Worm (Caenorhabditis elegans): Measurements from ENCODE around the gene hrg-7.

The hrg-7 gene

DNA sequence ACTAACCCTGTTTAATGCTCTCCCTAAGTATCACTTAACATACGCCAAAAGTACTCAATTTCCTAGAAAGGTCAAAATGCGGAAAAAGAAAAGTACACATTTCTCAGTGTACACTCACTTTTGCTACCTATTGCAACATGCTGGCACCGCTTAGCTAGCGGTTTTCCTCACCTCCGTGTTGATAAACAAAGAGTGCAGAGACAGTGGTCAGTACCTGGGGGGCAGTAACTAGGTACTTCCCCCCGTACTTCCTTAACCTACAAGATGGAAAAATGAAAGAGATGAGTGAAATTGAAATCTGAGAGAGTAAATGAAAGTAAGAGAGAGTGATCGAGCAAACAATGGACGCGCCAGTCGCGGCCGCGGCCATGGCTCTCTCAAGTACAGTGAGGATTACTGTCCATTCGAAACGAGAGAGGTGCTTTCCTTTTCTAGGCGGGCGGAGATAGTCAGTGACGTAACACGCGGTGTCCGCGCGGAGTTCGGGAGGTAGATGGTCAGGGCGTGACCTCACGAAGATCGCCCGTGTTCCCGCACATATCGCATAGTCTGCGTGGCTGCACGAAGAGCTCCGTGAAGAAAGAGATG lies 5.6 kb upstream of the hrg-7 start, which contains the start of gene cky-1:
Gene cky-1, plus strand, starts transcription at position 538 of the 588 bp plus-strand sequence.
- TF ChIP-seq ztf-29 (GFP tag; IDR thresholded peaks at IDR 0.05) (no peak), ref-1 (GFP tag; conservative IDR thresholded peaks at IDR 0.05) (no peak), T22C8.4 (GFP tag; IDR thresholded peaks at IDR 0.05) (no peak), tab-1 (GFP tag; IDR thresholded peaks at IDR 0.05) (no peak), flt-1 (GFP tag; IDR thresholded peaks at IDR 0.05) (no peak), ztf-23 (GFP tag; IDR thresholded peaks at IDR 0.05) (no peak), klf-2 (GFP tag; conservative IDR thresholded peaks at IDR 0.05) (no peak), cog-1 (tag; optimal IDR thresholded peaks at IDR 0.05) (no peak)

DNA sequence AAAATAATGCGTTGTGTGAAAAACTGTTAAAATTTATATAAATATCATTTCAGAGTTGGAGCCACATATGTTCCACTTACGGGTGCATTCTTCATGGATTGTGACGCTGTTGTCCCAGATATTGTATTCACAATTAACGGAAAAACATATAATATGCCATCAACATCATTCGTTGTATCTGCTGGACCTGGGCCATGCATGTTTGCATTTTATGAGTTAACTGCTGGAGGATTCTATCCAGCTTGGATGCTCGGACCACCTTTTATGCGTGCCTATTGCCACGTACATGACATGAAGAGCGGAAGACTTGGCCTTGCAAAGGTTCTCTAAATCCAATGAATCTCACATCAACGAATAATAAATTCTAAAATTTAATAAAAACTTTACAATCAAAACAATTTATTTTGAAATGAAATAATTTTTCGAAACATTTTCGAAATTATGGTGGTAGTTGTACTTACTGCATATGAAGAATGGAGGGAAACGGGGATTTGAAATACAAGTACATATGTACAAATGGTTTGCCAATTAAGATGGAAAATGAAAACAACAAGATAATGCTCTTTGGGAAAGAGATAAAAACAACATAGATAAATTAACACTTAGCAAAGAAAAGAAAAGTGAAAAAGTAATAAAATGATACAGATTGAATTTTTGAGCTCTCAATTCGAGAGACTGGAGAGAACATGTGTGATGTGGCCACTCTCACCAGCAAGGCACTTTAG lies 2.1 kb downstream of the hrg-7 start:
- TF ChIP-seq ztf-29 (GFP tag; IDR thresholded peaks at IDR 0.05) (no peak), klf-2 (GFP tag; conservative IDR thresholded peaks at IDR 0.05) (no peak), med-1 (GFP tag; optimal IDR thresholded peaks at IDR 0.05; ENCODE audit: insufficient read depth) (no peak), tab-1 (GFP tag; IDR thresholded peaks at IDR 0.05) (no peak), flt-1 (GFP tag; IDR thresholded peaks at IDR 0.05) (no peak), ref-1 (GFP tag; conservative IDR thresholded peaks at IDR 0.05) (no peak), cog-1 (tag; optimal IDR thresholded peaks at IDR 0.05) (no peak), T22C8.4 (GFP tag; IDR thresholded peaks at IDR 0.05) (no peak), ztf-23 (GFP tag; IDR thresholded peaks at IDR 0.05) (no peak)

DNA sequence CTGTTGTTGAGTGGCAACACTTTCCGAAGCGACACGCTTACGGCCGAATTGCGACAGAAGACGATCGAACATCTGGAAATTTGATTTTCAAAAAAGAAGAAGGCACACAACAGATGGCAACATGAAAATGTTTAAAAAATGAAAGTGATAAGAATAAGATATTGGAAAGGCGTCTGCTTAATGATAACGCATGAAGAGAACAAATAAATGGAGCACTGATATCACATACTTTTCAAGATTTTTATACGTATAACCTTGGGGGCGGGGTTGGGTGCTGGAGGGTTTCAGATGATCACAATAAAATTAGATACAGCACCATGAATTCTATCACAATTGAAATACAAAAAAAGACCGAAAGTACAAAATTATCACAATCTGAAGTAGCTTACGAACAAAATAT lies 3.1 kb downstream of the hrg-7 start, which contains the start of gene C15C8.7:
Gene C15C8.7, minus strand, starts transcription at position 72 of the 400 bp plus-strand sequence.
- no peak for TF ChIP-seq klf-2 (GFP tag; conservative IDR thresholded peaks at IDR 0.05)
- no peak for TF ChIP-seq med-1 (GFP tag; optimal IDR thresholded peaks at IDR 0.05; ENCODE audit: insufficient read depth)
- no peak for TF ChIP-seq flt-1 (GFP tag; IDR thresholded peaks at IDR 0.05)
- no peak for TF ChIP-seq cog-1 (tag; optimal IDR thresholded peaks at IDR 0.05)
- no peak for TF ChIP-seq ztf-29 (GFP tag; IDR thresholded peaks at IDR 0.05)
- no peak for TF ChIP-seq ztf-23 (GFP tag; IDR thresholded peaks at IDR 0.05)
- no peak for TF ChIP-seq T22C8.4 (GFP tag; IDR thresholded peaks at IDR 0.05)
- no peak for TF ChIP-seq ref-1 (GFP tag; conservative IDR thresholded peaks at IDR 0.05)
- TF ChIP-seq tab-1 (GFP tag; IDR thresholded peaks at IDR 0.05): no peak

DNA sequence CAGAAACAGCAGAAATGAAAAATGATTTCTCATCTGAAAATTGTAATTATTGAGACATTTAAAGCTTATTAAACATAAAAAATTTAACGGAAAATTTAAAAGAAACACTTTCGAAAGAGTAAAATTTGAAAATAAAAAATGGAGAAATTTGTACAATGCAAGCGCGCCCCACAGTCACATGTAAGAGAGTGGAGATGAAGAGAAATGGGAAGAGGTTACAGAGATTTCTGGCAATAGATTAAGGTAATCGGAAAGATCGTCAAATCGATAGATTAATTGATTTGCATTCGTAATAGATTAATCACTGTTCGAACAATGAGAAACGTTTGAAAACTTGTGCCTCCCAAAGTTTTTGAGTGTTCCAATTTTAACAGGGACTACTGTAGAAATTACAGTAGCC lies 5.6 kb downstream of the hrg-7 start, which contains the start of gene C15C8.4:
Gene C15C8.4, minus strand, starts transcription at position 33 of the 400 bp plus-strand sequence.
- no peak for TF ChIP-seq ztf-29 (GFP tag; IDR thresholded peaks at IDR 0.05)
- no peak for TF ChIP-seq med-1 (GFP tag; optimal IDR thresholded peaks at IDR 0.05; ENCODE audit: insufficient read depth)
- TF ChIP-seq tab-1 (GFP tag; IDR thresholded peaks at IDR 0.05): no peak
- no peak for TF ChIP-seq flt-1 (GFP tag; IDR thresholded peaks at IDR 0.05)
- no peak for TF ChIP-seq klf-2 (GFP tag; conservative IDR thresholded peaks at IDR 0.05)
- no peak for TF ChIP-seq cog-1 (tag; optimal IDR thresholded peaks at IDR 0.05)
- no peak for TF ChIP-seq T22C8.4 (GFP tag; IDR thresholded peaks at IDR 0.05)
- no peak for TF ChIP-seq ztf-23 (GFP tag; IDR thresholded peaks at IDR 0.05)
- no peak for TF ChIP-seq ref-1 (GFP tag; conservative IDR thresholded peaks at IDR 0.05)

DNA sequence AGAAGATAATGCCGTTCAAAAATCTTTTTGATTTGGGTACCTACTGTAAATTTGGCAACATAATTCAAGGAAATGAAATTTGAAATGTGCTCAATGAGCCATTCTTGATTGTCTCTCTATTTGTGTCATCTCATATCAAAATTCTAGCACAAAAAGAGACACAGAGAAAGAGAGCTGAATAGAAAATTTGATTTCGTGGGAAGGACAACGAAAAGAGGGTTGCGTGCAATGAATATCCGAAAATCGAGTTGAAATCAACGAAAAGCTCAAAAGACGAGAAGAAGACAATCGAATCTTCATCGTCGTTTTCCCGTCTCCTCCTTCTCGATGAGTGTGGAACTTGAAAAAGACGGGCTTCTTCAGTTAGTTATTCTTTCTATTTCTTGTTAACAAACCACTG lies 6.0 kb downstream of the hrg-7 start, which contains the start of gene C15C8.5:
Gene C15C8.5, plus strand, starts transcription at position 152 of the 400 bp plus-strand sequence.
- TF ChIP-seq klf-2 (GFP tag; conservative IDR thresholded peaks at IDR 0.05) (no peak), med-1 (GFP tag; optimal IDR thresholded peaks at IDR 0.05; ENCODE audit: insufficient read depth) (no peak), T22C8.4 (GFP tag; IDR thresholded peaks at IDR 0.05) (no peak), ztf-29 (GFP tag; IDR thresholded peaks at IDR 0.05) (no peak), flt-1 (GFP tag; IDR thresholded peaks at IDR 0.05) (no peak), ztf-23 (GFP tag; IDR thresholded peaks at IDR 0.05) (no peak), ref-1 (GFP tag; conservative IDR thresholded peaks at IDR 0.05) (no peak), tab-1 (GFP tag; IDR thresholded peaks at IDR 0.05) (no peak), cog-1 (tag; optimal IDR thresholded peaks at IDR 0.05) (no peak)

DNA sequence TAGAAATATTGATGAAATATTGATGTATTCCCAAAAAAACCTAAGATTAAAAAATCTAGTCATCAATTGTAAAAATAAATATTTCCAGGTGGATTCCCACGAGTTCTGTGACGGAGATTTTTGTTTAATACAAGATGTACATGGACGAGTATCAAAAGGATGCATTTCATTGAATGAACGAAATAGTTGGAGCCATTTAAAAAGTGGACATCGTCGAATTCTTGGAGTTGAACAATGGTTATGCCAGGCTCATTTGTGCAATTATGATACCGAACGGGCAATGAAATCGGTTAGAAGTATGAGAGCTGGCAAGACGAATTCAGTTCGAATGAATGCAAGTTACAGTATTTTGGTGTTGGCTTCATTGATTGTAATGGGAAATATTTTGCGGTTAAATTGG lies 7.7 kb downstream of the hrg-7 start:
- TF ChIP-seq med-1 (GFP tag; optimal IDR thresholded peaks at IDR 0.05; ENCODE audit: insufficient read depth): no peak
- TF ChIP-seq T22C8.4 (GFP tag; IDR thresholded peaks at IDR 0.05): no peak
- no peak for TF ChIP-seq ztf-29 (GFP tag; IDR thresholded peaks at IDR 0.05)
- no peak for TF ChIP-seq ztf-23 (GFP tag; IDR thresholded peaks at IDR 0.05)
- no peak for TF ChIP-seq cog-1 (tag; optimal IDR thresholded peaks at IDR 0.05)
- TF ChIP-seq tab-1 (GFP tag; IDR thresholded peaks at IDR 0.05): no peak
- no peak for TF ChIP-seq ref-1 (GFP tag; conservative IDR thresholded peaks at IDR 0.05)
- TF ChIP-seq flt-1 (GFP tag; IDR thresholded peaks at IDR 0.05): no peak
- TF ChIP-seq klf-2 (GFP tag; conservative IDR thresholded peaks at IDR 0.05): no peak

DNA sequence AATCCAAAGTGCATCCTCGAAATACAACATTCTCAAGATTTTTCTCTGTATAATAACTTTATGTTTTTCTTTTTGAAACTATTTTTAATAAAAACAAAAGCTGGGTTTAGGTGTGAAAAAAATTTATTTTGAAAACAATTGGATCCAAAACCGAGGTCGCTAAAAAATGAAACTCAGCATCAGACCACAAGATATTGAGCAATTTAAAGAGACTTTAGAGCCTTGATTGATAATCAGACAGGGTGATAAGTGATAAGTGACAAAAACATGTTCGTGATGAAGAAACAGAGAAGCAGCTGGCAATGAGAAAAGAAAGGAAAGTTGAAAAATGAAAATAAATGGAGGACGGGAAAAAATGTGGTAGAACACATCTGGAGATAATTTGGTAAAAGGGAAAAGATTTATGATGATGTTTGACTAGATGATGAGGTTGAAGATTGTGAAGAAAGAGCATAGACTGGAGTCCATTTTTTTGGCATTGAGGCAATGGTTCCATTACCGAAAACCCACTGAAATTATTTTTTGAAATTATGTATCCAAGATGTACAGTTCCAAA lies 9.7 kb downstream of the hrg-7 start, which contains the start of gene C15C8.6:
Gene C15C8.6, minus strand, starts transcription at position 51 of the 556 bp plus-strand sequence.
- TF ChIP-seq med-1 (GFP tag; optimal IDR thresholded peaks at IDR 0.05; ENCODE audit: insufficient read depth) (no peak), ref-1 (GFP tag; conservative IDR thresholded peaks at IDR 0.05) (no peak), flt-1 (GFP tag; IDR thresholded peaks at IDR 0.05) (no peak), cog-1 (tag; optimal IDR thresholded peaks at IDR 0.05) (no peak), ztf-29 (GFP tag; IDR thresholded peaks at IDR 0.05) (no peak), tab-1 (GFP tag; IDR thresholded peaks at IDR 0.05) (no peak), ztf-23 (GFP tag; IDR thresholded peaks at IDR 0.05) (no peak), T22C8.4 (GFP tag; IDR thresholded peaks at IDR 0.05) (no peak), klf-2 (GFP tag; conservative IDR thresholded peaks at IDR 0.05) (no peak)

DNA sequence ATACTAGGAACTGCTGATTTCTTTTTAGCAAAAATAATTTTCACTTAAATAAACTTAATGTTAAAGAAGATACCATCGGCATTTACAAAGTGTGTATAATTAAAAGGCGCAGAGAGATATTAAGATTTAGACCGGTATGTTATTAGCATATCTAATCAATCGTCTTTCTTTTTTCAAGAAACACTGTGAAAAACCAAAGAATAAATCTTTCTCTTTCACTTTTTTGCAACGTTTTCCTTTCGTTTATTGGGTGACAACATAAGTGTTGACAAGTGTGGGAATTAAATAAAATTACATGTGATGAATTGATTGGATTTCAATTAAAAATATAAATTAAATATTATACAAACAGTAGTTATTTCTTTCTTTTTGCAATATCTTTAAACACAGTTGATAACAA lies 10.6 kb downstream of the hrg-7 start, which contains the start of gene C15C8.8:
Gene C15C8.8, minus strand, starts transcription at position 101 of the 400 bp plus-strand sequence.
- TF ChIP-seq cog-1 (tag; optimal IDR thresholded peaks at IDR 0.05) (no peak), ref-1 (GFP tag; conservative IDR thresholded peaks at IDR 0.05) (no peak), med-1 (GFP tag; optimal IDR thresholded peaks at IDR 0.05; ENCODE audit: insufficient read depth) (no peak), T22C8.4 (GFP tag; IDR thresholded peaks at IDR 0.05) (no peak), ztf-29 (GFP tag; IDR thresholded peaks at IDR 0.05) (no peak), klf-2 (GFP tag; conservative IDR thresholded peaks at IDR 0.05) (no peak), flt-1 (GFP tag; IDR thresholded peaks at IDR 0.05) (no peak), ztf-23 (GFP tag; IDR thresholded peaks at IDR 0.05) (no peak), tab-1 (GFP tag; IDR thresholded peaks at IDR 0.05) (no peak)

Measured in whole organism, midembryonic.